Fruit fly (Drosophila melanogaster): ENCODE measurements around the gene CG32112.

DNA sequence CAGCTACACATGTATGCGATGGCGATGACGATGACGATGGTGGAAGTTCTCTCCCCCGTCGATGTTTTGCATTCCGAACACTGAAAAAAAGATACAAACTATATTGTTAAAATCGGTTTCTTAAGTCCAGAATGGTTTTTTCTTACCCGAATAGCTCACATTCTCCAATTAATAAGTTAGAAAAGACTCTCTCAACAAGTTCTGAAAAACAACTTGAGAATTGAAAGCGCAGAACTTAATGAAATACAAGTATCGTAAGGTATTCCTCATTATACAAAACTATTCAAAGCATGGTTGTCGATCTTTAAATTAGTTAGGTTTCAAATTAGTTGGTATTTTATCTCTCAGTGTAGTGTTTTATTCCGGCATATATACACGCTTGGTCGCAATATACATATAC, 35.1 kb upstream of the CG32112 start:
- no peak for TF ChIP-seq pan (optimal IDR thresholded peaks at IDR 0.05)
- TF ChIP-seq psq (optimal IDR thresholded peaks at IDR 0.05), result no peak
- no peak for TF ChIP-seq CG8478 (optimal IDR thresholded peaks at IDR 0.05)
- TF ChIP-seq usp (GFP tag; optimal IDR thresholded peaks at IDR 0.05), result no peak
